Worm (Caenorhabditis elegans) whole organism, L2 larva: ENCODE results near the gene lpin-1.

Experiments used
- C34F6.9 ChIP-seq: fragments of 150-350 bp; optimal IDR thresholded peaks from 2 replicates; lab custom pipeline; 2014; ENCODE audit warnings: missing biosample characterization, missing genetic modification characterization
- F13H6.1 ChIP-seq: sonication (generic microtip); optimal IDR thresholded peaks from 2 replicates; lab custom pipeline; 2016; ENCODE audit warnings: missing genetic modification characterization, missing compliant biosample characterization
- R02D3.7 ChIP-seq: fragments of 150-350 bp; optimal IDR thresholded peaks from 2 replicates; lab custom pipeline; 2014; ENCODE audit warnings: missing biosample characterization, missing genetic modification characterization
- ZK546.5 ChIP-seq: sonication (generic microtip); optimal IDR thresholded peaks from 2 replicates; lab custom pipeline; 2017; ENCODE audit warnings: missing biosample characterization, missing genetic modification characterization
- aly-2 ChIP-seq: fragments of 150-350 bp; optimal IDR thresholded peaks from 2 replicates; lab custom pipeline; 2014; ENCODE audit warnings: missing biosample characterization, missing genetic modification characterization
- ama-1 ChIP-seq: fragments of 150-350 bp; optimal IDR thresholded peaks from 2 replicates; lab custom pipeline; 2018; ENCODE audit warnings: inconsistent platforms
- blmp-1 ChIP-seq: sonication (generic microtip); optimal IDR thresholded peaks from 2 replicates; lab custom pipeline; 2017; ENCODE audit warnings: missing genetic modification characterization, mild to moderate bottlenecking, missing compliant biosample characterization, antibody characterized with exemption, moderate library complexity; ENCODE audit not compliant: insufficient read depth
- ceh-82 ChIP-seq: fragments of 150-350 bp; optimal IDR thresholded peaks from 2 replicates; lab custom pipeline; 2014; ENCODE audit warnings: missing biosample characterization, missing genetic modification characterization
- crh-2 ChIP-seq: sonication (generic microtip); optimal IDR thresholded peaks from 2 replicates; lab custom pipeline; 2017; ENCODE audit warnings: missing biosample characterization, missing genetic modification characterization
- dmd-4 ChIP-seq: sonication (generic microtip); optimal IDR thresholded peaks from 2 replicates; lab custom pipeline; 2017; ENCODE audit warnings: missing biosample characterization, missing genetic modification characterization
- egl-27 ChIP-seq: sonication (generic microtip); optimal IDR thresholded peaks from 3 replicates; lab custom pipeline; 2017; ENCODE audit warnings: missing biosample characterization, missing genetic modification reagents, missing genetic modification characterization
- elt-1 ChIP-seq: fragments of 150-350 bp; optimal IDR thresholded peaks from 2 replicates; lab custom pipeline; 2014; ENCODE audit warnings: missing biosample characterization, missing genetic modification characterization
- elt-3 ChIP-seq: sonication (generic microtip); optimal IDR thresholded peaks from 2 replicates; lab custom pipeline; 2017; ENCODE audit warnings: missing biosample characterization, missing genetic modification characterization
- fos-1 ChIP-seq: fragments of 150-350 bp; optimal IDR thresholded peaks from 2 replicates; lab custom pipeline; 2014; ENCODE audit warnings: missing biosample characterization, missing genetic modification characterization
- gmeb-1 ChIP-seq: fragments of 150-350 bp; optimal IDR thresholded peaks from 2 replicates; lab custom pipeline; 2014; ENCODE audit warnings: missing biosample characterization, missing genetic modification characterization
- lin-11 ChIP-seq: fragments of 150-350 bp; sonication (generic microtip); optimal IDR thresholded peaks from 2 replicates; lab custom pipeline; 2014; ENCODE audit warnings: missing biosample characterization, missing genetic modification characterization, inconsistent platforms, mixed read lengths
- lin-13 ChIP-seq: fragments of 150-350 bp; optimal IDR thresholded peaks from 2 replicates; lab custom pipeline; 2014; ENCODE audit warnings: missing biosample characterization, missing genetic modification reagents, missing genetic modification characterization
- lin-39 ChIP-seq: fragments of 150-350 bp; optimal IDR thresholded peaks from 2 replicates; lab custom pipeline; 2014; ENCODE audit warnings: missing biosample characterization, missing genetic modification reagents, missing genetic modification characterization
- lsy-2 ChIP-seq, 2 experiments: fragments of 150-350 bp in 1 of 2; sonication (generic microtip) in 1 of 2; optimal IDR thresholded peaks; 2 replicates each; lab custom pipeline; 2014 to 2017; ENCODE audit warnings: missing biosample characterization in 2 of 2, missing genetic modification characterization in 2 of 2
- mab-5 ChIP-seq: fragments of 150-350 bp; optimal IDR thresholded peaks from 2 replicates; lab custom pipeline; 2014; ENCODE audit warnings: missing biosample characterization, missing genetic modification characterization
- mbf-1 ChIP-seq: sonication (generic microtip); optimal IDR thresholded peaks from 2 replicates; lab custom pipeline; 2017; ENCODE audit warnings: missing biosample characterization, missing genetic modification characterization
- mdl-1 ChIP-seq, 2 experiments: fragments of 150-350 bp in 1 of 2; sonication (generic microtip) in 1 of 2; optimal IDR thresholded peaks; 2 replicates each; lab custom pipeline; 2017; ENCODE audit warnings: missing biosample characterization in 2 of 2, missing genetic modification characterization in 2 of 2
- nhr-10 ChIP-seq: sonication (generic microtip); optimal IDR thresholded peaks from 2 replicates; lab custom pipeline; 2017; ENCODE audit warnings: missing biosample characterization, missing genetic modification characterization
- nhr-11 ChIP-seq: fragments of 150-350 bp; optimal IDR thresholded peaks from 2 replicates; lab custom pipeline; 2014; ENCODE audit warnings: missing biosample characterization, missing genetic modification characterization
- nhr-129 ChIP-seq: fragments of 150-350 bp; optimal IDR thresholded peaks from 2 replicates; lab custom pipeline; 2014; ENCODE audit warnings: missing biosample characterization, missing genetic modification characterization
- nhr-21 ChIP-seq: fragments of 150-350 bp; optimal IDR thresholded peaks from 2 replicates; lab custom pipeline; 2014; ENCODE audit warnings: missing biosample characterization, missing genetic modification characterization
- nhr-23 ChIP-seq: fragments of 150-350 bp; optimal IDR thresholded peaks from 2 replicates; lab custom pipeline; 2014; ENCODE audit warnings: missing biosample characterization, missing genetic modification reagents, missing genetic modification characterization
- nhr-237 ChIP-seq: fragments of 150-350 bp; optimal IDR thresholded peaks from 2 replicates; lab custom pipeline; 2014; ENCODE audit warnings: missing biosample characterization, missing genetic modification characterization
- peb-1 ChIP-seq: fragments of 150-350 bp; optimal IDR thresholded peaks from 2 replicates; lab custom pipeline; 2014; ENCODE audit warnings: missing biosample characterization, missing genetic modification characterization
- skn-1 ChIP-seq: sonication (generic microtip); optimal IDR thresholded peaks from 2 replicates; lab custom pipeline; 2017; ENCODE audit warnings: missing biosample characterization, missing genetic modification characterization
- sma-3 ChIP-seq: sonication (generic microtip); optimal IDR thresholded peaks from 2 replicates; lab custom pipeline; 2016; ENCODE audit warnings: missing genetic modification reagents, missing genetic modification characterization, missing compliant biosample characterization
- sma-9 ChIP-seq, 2 experiments: fragments of 150-350 bp in 1 of 2; sonication (generic microtip) in 1 of 2; optimal IDR thresholded peaks; 2 replicates each; lab custom pipeline; 2014 to 2016; ENCODE audit warnings: missing genetic modification characterization in 2 of 2, mild to moderate bottlenecking in 1 of 2, missing biosample characterization in 1 of 2, missing compliant biosample characterization in 1 of 2, missing genetic modification reagents in 1 of 2, moderate library complexity in 1 of 2
- unc-39 ChIP-seq: fragments of 150-350 bp; optimal IDR thresholded peaks from 2 replicates; lab custom pipeline; 2014; ENCODE audit warnings: missing biosample characterization, missing genetic modification characterization
- zag-1 ChIP-seq: fragments of 150-350 bp; optimal IDR thresholded peaks from 2 replicates; lab custom pipeline; 2014; ENCODE audit warnings: missing biosample characterization, missing genetic modification characterization
- ztf-1 ChIP-seq: fragments of 200-800 bp; sonication (Bioruptor generic); conservative IDR thresholded peaks from 2 replicates; pipeline ENCODE4 v1.3.6; 2022; ENCODE audit warnings: missing genetic modification characterization, missing compliant biosample characterization
- ztf-4 ChIP-seq: fragments of 150-350 bp; optimal IDR thresholded peaks from 2 replicates; lab custom pipeline; 2014; ENCODE audit warnings: missing biosample characterization, missing genetic modification characterization

Gene lpin-1

ce11 chrV:13653713-13654393, at the start of gene lpin-1:
Gene lpin-1 (minus strand): TSS chrV:13654129.
- TF ChIP-seq blmp-1: peak; percentile 39
- no peak for TF ChIP-seq ztf-1 (GFP tag; lab: Robert Waterston, UW)
- TF ChIP-seq fos-1 (tag; lab: Kevin White, UChicago): peak; percentile 63
- TF ChIP-seq mdl-1 (tag; optimal IDR thresholded peaks at IDR 0.05; lab: Kevin White, UChicago): no peak
- peak; percentile 45 for TF ChIP-seq sma-3 (GFP tag; lab: Kevin White, UChicago)
- TF ChIP-seq lin-39 (tag; lab: Kevin White, UChicago): no peak
- peak; percentile 63 for TF ChIP-seq sma-9 (GFP tag; optimal IDR thresholded peaks at IDR 0.05; lab: Kevin White, UChicago)
- no peak for TF ChIP-seq sma-9 (tag; optimal IDR thresholded peaks at IDR 0.05; lab: Kevin White, UChicago)
- TF ChIP-seq egl-27 (tag; lab: Kevin White, UChicago): no peak
- peak; percentile 9 for TF ChIP-seq F13H6.1 (tag; lab: Kevin White, UChicago)
- peak; percentile 39 for TF ChIP-seq ama-1 (lab: Kevin White, UChicago)
- TF ChIP-seq nhr-21: peak; percentile 52

DNA sequence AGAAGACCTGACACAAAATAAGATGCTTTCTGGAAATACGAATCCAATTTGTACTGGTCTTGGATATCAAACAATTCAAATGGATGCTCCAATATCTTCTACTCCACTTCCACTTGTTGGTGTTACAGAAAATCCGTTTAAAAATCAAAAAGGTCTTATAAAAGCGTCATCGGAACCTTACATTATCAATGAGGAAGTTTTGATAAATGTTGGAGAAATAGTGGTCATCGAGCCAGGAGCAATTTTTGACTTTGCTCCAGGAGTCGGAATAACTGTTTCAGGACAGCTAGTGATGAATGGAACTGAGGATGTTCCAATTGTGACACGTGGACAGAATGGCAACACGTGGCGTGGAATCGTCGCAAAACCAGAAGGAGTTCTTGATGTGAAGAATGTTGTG, 40.2 kb upstream of the lpin-1 start:
- TF ChIP-seq mdl-1 (tag; optimal IDR thresholded peaks at IDR 0.05; lab: Kevin White, UChicago): no peak
- TF ChIP-seq fos-1 (tag; lab: Kevin White, UChicago): no peak
- TF ChIP-seq lin-11 (tag; lab: Kevin White, UChicago): no peak
- no peak for TF ChIP-seq lsy-2 (tag; optimal IDR thresholded peaks at IDR 0.05; lab: Kevin White, UChicago)
- TF ChIP-seq sma-3 (GFP tag; lab: Kevin White, UChicago): no peak
- TF ChIP-seq crh-2 (tag; lab: Kevin White, UChicago): no peak
- no peak for TF ChIP-seq nhr-23 (tag; lab: Kevin White, UChicago)
- no peak for TF ChIP-seq nhr-21
- no peak for TF ChIP-seq mbf-1 (tag; lab: Kevin White, UChicago)
- no peak for TF ChIP-seq blmp-1
- no peak for TF ChIP-seq ztf-4 (tag; lab: Kevin White, UChicago)
- TF ChIP-seq elt-1 (tag; lab: Kevin White, UChicago): no peak
- TF ChIP-seq skn-1 (tag; lab: Kevin White, UChicago): no peak
- no peak for TF ChIP-seq mab-5 (tag; lab: Kevin White, UChicago)
- no peak for TF ChIP-seq ama-1 (lab: Kevin White, UChicago)
- TF ChIP-seq F13H6.1 (tag; lab: Kevin White, UChicago): no peak
- TF ChIP-seq ZK546.5 (tag; lab: Kevin White, UChicago): no peak

DNA sequence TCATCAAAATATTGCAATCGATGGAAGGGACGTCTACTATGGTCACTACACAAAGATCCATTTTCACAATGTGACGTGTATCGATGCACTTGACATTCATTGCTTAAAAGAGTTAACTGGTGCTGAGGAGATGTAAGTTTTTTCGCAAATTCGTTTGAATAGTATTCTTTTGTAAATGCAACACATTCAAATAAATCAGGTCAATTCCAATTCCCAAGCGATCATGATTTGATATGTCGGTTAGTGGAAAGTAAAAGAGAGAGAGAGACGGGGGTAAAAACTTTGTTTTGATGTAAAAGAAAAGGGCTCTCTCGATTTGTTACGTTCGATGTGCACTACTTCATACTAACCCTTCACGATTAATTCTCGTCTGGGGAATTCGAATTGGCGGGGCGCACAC, 36.3 kb upstream of the lpin-1 start:
- TF ChIP-seq dmd-4 (tag; lab: Kevin White, UChicago) (no peak), R02D3.7 (no peak), ceh-82 (no peak), elt-3 (tag; lab: Kevin White, UChicago) (no peak), elt-1 (tag; lab: Kevin White, UChicago) (no peak), C34F6.9 (tag; lab: Kevin White, UChicago) (no peak), zag-1 (tag; lab: Kevin White, UChicago) (no peak), nhr-10 (tag; lab: Kevin White, UChicago) (no peak), gmeb-1 (no peak), nhr-11 (no peak), mab-5 (tag; lab: Kevin White, UChicago) (no peak), lin-11 (tag; lab: Kevin White, UChicago) (no peak)

- TF ChIP-seq lin-13 (GFP tag; lab: Kevin White, UChicago): no peak
- no peak for TF ChIP-seq nhr-129 (tag; lab: Kevin White, UChicago)
- no peak for TF ChIP-seq crh-2 (tag; lab: Kevin White, UChicago)
- TF ChIP-seq mdl-1 (tag; optimal IDR thresholded peaks at IDR 0.05; lab: Kevin White, UChicago): no peak
- TF ChIP-seq unc-39 (tag; lab: Kevin White, UChicago): no peak
- no peak for TF ChIP-seq elt-3 (tag; lab: Kevin White, UChicago)
- TF ChIP-seq peb-1 (tag; lab: Kevin White, UChicago): no peak
- TF ChIP-seq fos-1 (tag; lab: Kevin White, UChicago): no peak
- TF ChIP-seq nhr-237: no peak
- TF ChIP-seq aly-2: no peak
- no peak for TF ChIP-seq nhr-21
- no peak for TF ChIP-seq mbf-1 (tag; lab: Kevin White, UChicago)
These were observed 35.7 kb upstream of the lpin-1 start, which contains the start of gene T01D3.1 for ce11 chrV:13689592-13689991. Gene T01D3.1 (plus strand): TSS chrV:13689892.
